Worm (Caenorhabditis elegans) whole organism, midembryonic: Measurements from ENCODE around the gene grd-4.

Experiments
- flt-1 ChIP-seq: fragments of 200-800 bp; sonication (Bioruptor generic); IDR thresholded peaks from 2 replicates; pipeline ENCODE4 v1.3.6; 2022; ENCODE audit warnings: missing genetic modification characterization, missing compliant biosample characterization
- klf-2 ChIP-seq: fragments of 200-800 bp; sonication (Bioruptor generic); conservative IDR thresholded peaks from 2 replicates; pipeline ENCODE4 v1.3.6; 2022; ENCODE audit warnings: missing genetic modification reagents, missing genetic modification characterization, missing compliant biosample characterization
- ref-1 ChIP-seq: fragments of 200-800 bp; sonication (Bioruptor generic); conservative IDR thresholded peaks from 2 replicates; pipeline ENCODE4 v1.3.6; 2022; ENCODE audit warnings: missing genetic modification reagents, missing genetic modification characterization, missing compliant biosample characterization
- tab-1 ChIP-seq: fragments of 200-800 bp; sonication (Bioruptor generic); IDR thresholded peaks from 2 replicates; pipeline ENCODE4 v1.3.6; 2022; ENCODE audit warnings: missing genetic modification characterization, missing compliant biosample characterization
- ztf-29 ChIP-seq: fragments of 200-800 bp; sonication (Bioruptor generic); IDR thresholded peaks from 2 replicates; pipeline ENCODE4 v1.3.6; 2022; ENCODE audit warnings: missing genetic modification reagents, missing genetic modification characterization, missing compliant biosample characterization

DNA sequence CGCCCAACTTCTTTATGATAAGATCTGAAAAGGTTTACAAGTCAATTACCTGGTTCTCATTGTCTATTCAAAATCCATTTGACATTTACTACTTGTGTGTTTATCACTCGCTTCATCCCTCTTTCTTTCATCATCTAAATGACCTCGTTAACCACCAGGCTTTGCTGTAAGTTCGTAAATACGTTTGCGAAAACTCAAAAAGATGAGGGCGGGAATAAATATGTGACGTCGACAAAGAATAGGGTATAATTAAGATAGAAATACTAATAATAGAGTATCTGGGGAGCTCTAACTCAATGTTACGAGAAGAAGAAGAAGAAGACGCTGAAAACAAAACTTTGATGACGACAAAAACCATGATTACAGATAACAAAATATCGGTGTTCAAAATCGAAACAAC lies 11.6 kb upstream of the grd-4 start:
- TF ChIP-seq ref-1 (GFP tag; lab: Robert Waterston, UW) (no peak), flt-1 (GFP tag; lab: Robert Waterston, UW) (no peak), ztf-29 (GFP tag; lab: Robert Waterston, UW) (no peak), klf-2 (GFP tag; lab: Robert Waterston, UW) (no peak), tab-1 (GFP tag; lab: Robert Waterston, UW) (no peak)
